Fruit fly (Drosophila melanogaster): ENCODE results near the gene galla-2.

Gene galla-2

dm6 chr3L:10889692-10890089 is 7.0 kb downstream of the galla-2 start, which contains the start of gene Cpr67Fa1:
Gene Cpr67Fa1 (plus strand): TSS chr3L:10889990.
- TF ChIP-seq CG8478 (optimal IDR thresholded peaks at IDR 0.05) (no peak), CTCF (optimal IDR thresholded peaks at IDR 0.05) (no peak)

dm6 chr3L:10891414-10891813 is 8.7 kb downstream of the galla-2 start, which contains the start of gene Cpr67Fa2:
Gene Cpr67Fa2 (plus strand): TSS chr3L:10891714.
- TF ChIP-seq CTCF (optimal IDR thresholded peaks at IDR 0.05) (no peak), CG8478 (optimal IDR thresholded peaks at IDR 0.05) (no peak)

dm6 chr3L:10893156-10893784 is 10.6 kb downstream of the galla-2 start:
- TF ChIP-seq CG8478 (optimal IDR thresholded peaks at IDR 0.05) (no peak), CTCF (optimal IDR thresholded peaks at IDR 0.05) (no peak)

DNA sequence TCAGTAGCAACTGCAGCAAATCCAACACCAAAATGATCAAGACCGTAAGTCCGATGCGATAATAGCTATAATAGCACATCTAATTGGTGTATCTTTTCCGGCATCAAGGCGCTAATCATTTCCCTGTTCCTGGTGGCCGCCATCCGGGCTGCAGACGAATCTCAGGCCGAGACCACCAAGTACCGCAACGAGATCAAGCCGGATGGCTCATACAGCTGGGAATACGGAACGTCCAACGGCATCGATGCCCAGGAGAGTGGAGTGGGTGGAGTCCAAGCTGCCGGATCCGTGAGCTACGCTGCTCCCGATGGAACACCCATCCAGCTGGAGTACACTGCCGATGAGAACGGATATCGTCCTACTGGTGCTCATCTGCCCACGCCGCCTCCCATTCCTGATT is 11.5 kb downstream of the galla-2 start, which contains the start of gene Cpr67Fb:
TSS of gene Cpr67Fb (plus strand) at position 15 of the 400 bp plus-strand sequence.
- no peak for TF ChIP-seq CTCF (optimal IDR thresholded peaks at IDR 0.05)
- TF ChIP-seq CG8478 (optimal IDR thresholded peaks at IDR 0.05): no peak

- TF ChIP-seq CG8478 (optimal IDR thresholded peaks at IDR 0.05) (no peak), CTCF (optimal IDR thresholded peaks at IDR 0.05) (no peak)
Observed at dm6 chr3L:10896923-10897322, 14.2 kb downstream of the galla-2 start.

DNA sequence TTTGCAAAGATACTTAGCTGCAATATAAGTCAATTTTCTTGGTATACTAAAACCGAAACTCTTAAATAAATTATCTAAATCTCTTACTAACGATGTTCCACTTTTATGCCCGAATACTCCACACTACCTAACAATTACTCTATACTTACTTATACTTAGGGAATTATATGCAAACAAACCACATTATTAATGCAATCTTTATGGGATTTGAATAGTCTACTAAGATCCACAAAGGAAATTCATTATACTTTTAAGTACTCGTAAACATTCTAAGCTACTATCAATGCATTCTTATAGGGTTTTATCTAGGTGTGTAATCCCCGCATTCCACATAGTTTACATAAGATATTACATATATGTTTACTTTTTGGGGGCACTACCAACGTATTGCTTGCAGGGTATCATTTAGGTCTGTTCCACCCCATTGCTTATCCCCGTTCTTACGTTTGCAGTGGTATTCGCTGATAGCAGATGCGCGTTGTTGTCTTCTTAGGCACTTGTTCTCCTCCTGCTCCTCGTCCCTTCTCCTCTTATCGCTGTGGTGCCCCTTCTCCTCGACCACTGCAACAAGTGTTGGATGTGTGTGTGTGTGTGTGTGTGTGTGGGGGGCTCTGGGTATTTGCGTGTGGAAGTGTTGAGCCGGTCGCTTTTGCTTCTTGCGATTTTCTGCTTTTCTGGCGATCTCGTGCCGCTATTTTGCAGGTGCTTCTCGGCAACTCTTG is 15.0 kb downstream of the galla-2 start:
- TF ChIP-seq CTCF (optimal IDR thresholded peaks at IDR 0.05) (no peak), CG8478 (optimal IDR thresholded peaks at IDR 0.05) (no peak)

dm6 chr3L:10898256-10898735 is 15.6 kb downstream of the galla-2 start:
- TF ChIP-seq CG8478 (optimal IDR thresholded peaks at IDR 0.05) (no peak), CTCF (optimal IDR thresholded peaks at IDR 0.05) (no peak)

- no peak for TF ChIP-seq CG8478 (optimal IDR thresholded peaks at IDR 0.05)
- peak; percentile 74 to 92 for TF ChIP-seq CTCF (optimal IDR thresholded peaks at IDR 0.05)
Observed at dm6 chr3L:10899087-10899511, 16.4 kb downstream of the galla-2 start, which contains the start of gene Aps. Gene Aps (minus strand): TSS chr3L:10899123.

DNA sequence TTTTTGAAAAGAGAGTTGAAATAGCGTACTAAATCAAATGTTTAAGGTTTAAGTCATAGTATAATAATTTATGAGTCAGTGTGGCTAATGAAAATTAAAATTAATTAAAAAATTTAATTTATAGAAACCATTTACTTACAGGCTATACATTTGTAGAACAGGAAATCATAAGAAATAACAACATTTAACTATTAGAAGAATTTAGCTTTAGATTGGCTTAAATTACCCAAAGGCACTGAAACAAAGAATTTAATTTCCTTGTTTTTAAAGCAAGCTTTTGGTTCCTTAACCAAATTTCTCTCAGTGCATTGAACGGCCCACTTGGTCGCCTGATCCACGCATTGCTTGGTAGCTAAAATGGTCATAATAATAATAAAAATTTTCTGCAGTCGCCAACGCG is 20.8 kb downstream of the galla-2 start:
- TF ChIP-seq CTCF (optimal IDR thresholded peaks at IDR 0.05): no peak
- TF ChIP-seq CG8478 (optimal IDR thresholded peaks at IDR 0.05): no peak

- TF ChIP-seq CTCF (optimal IDR thresholded peaks at IDR 0.05) (no peak), CG8478 (optimal IDR thresholded peaks at IDR 0.05) (no peak)
Observed at dm6 chr3L:10904770-10905169, 22.1 kb downstream of the galla-2 start.

DNA sequence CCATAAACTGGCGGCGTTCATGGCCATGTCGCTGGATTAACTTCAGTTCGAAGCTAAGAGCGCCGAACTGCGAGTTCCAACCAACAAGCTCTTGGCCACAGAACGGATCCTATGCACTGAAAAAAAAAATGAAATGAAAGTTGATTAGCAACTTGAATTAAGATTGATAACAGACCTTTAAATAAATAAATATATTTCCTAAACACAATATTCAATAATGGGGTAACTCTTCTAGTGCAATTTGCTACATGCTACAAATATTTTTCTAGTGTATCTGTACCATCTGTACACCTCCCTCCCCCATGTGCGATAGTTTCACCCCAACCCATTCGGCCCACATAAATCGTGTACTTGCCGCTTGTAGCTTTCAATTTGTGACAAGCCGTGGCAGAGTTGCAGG is 26.9 kb downstream of the galla-2 start:
- TF ChIP-seq CTCF (optimal IDR thresholded peaks at IDR 0.05) (no peak), CG8478 (optimal IDR thresholded peaks at IDR 0.05) (no peak)

dm6 chr3L:10913214-10913613 is 30.5 kb downstream of the galla-2 start:
- TF ChIP-seq CG8478 (optimal IDR thresholded peaks at IDR 0.05) (no peak), CTCF (optimal IDR thresholded peaks at IDR 0.05) (no peak)

DNA sequence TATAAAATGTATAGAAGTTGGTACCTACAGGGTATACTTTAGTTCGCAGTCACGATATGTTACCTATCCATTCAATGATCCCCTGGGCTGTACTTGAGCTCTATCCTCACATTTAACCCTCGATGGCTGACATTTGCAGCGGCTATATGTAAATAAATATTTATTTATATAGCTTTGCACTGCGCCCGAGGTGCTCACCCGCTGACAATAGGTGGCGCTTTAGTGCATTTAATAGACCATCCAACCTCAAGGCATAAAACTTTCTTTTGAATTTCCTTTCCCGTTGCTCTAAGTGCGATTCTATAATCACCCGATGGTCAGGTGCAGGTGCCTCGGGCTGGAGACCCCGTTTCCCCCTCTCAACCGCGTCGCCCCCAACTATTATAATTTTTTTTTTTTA is 34.6 kb downstream of the galla-2 start:
- TF ChIP-seq CTCF (optimal IDR thresholded peaks at IDR 0.05) (peak in 1 of 2 experiments; percentile 56), CG8478 (optimal IDR thresholded peaks at IDR 0.05) (no peak)

DNA sequence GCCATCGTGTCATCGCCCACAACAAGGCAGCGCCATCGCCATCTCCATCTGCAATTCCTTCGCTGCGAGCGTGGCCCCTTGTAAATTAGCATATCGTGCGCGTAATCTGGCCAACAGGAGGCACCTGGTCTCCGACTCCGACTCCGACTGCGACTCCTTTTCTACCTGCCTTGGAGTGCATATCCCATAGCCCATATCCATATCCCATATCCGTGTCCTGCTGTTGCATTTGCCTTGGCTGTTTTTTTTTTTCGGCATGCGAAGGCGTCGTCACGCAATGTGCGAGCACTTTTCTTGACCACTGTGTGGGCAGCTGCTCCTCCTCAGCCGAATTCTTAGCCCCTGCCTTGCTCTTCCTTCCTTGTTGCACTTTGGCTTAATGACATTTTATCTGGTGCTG is 35.8 kb downstream of the galla-2 start:
- TF ChIP-seq CTCF (optimal IDR thresholded peaks at IDR 0.05) (no peak), CG8478 (optimal IDR thresholded peaks at IDR 0.05) (no peak)

DNA sequence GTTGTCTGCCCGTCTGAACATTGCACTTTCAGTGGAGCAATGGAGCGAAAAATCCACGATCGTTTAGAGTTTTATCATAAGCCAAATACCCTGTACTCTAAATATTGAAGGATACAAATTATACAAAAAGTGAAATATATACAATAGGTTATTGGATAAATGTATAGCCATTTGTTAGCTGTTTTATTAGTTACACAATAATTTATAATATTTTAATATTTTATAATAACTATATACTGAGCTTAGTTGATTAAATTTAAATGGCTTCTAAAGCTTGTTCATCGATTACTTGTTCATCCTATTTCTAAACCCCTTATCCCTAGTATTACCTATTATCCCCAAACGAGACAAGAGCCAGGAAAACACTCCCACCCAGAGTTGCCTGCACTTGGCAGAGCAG is 40.3 kb downstream of the galla-2 start:
- TF ChIP-seq CTCF (optimal IDR thresholded peaks at IDR 0.05) (no peak), CG8478 (optimal IDR thresholded peaks at IDR 0.05) (no peak)

- TF ChIP-seq CTCF (optimal IDR thresholded peaks at IDR 0.05): no peak
- no peak for TF ChIP-seq CG8478 (optimal IDR thresholded peaks at IDR 0.05)
Observed at dm6 chr3L:10924683-10925082, 42.0 kb downstream of the galla-2 start.

Measured in S2 (cell line).